Worm (Caenorhabditis elegans) whole organism, L2 larva: ENCODE results near the gene F38A5.6.
A peak's percentile ranks its signal among the peaks of the same experiment; 100 is the strongest.

Experiments used
- C34F6.9 ChIP-seq: fragments of 150-350 bp; optimal IDR thresholded peaks from 2 replicates; lab custom pipeline; 2014; ENCODE audit warnings: missing biosample characterization, missing genetic modification characterization
- R02D3.7 ChIP-seq: fragments of 150-350 bp; optimal IDR thresholded peaks from 2 replicates; lab custom pipeline; 2014; ENCODE audit warnings: missing biosample characterization, missing genetic modification characterization
- Y55F3AM.14 ChIP-seq: fragments of 200-800 bp; sonication (Bioruptor generic); optimal IDR thresholded peaks from 2 replicates; lab custom pipeline; 2018; ENCODE audit warnings: mild to moderate bottlenecking, missing genetic modification characterization, missing compliant biosample characterization
- ZK546.5 ChIP-seq: sonication (generic microtip); optimal IDR thresholded peaks from 2 replicates; lab custom pipeline; 2017; ENCODE audit warnings: missing biosample characterization, missing genetic modification characterization
- alr-1 ChIP-seq: fragments of 150-350 bp; optimal IDR thresholded peaks from 2 replicates; lab custom pipeline; 2014; ENCODE audit warnings: missing biosample characterization, missing genetic modification characterization
- aly-2 ChIP-seq: fragments of 150-350 bp; optimal IDR thresholded peaks from 2 replicates; lab custom pipeline; 2014; ENCODE audit warnings: missing biosample characterization, missing genetic modification characterization
- blmp-1 ChIP-seq: sonication (generic microtip); optimal IDR thresholded peaks from 2 replicates; lab custom pipeline; 2017; ENCODE audit warnings: missing genetic modification characterization, mild to moderate bottlenecking, missing compliant biosample characterization, antibody characterized with exemption, moderate library complexity; ENCODE audit not compliant: insufficient read depth
- ceh-82 ChIP-seq: fragments of 150-350 bp; optimal IDR thresholded peaks from 2 replicates; lab custom pipeline; 2014; ENCODE audit warnings: missing biosample characterization, missing genetic modification characterization
- crh-2 ChIP-seq: sonication (generic microtip); optimal IDR thresholded peaks from 2 replicates; lab custom pipeline; 2017; ENCODE audit warnings: missing biosample characterization, missing genetic modification characterization
- egl-27 ChIP-seq: sonication (generic microtip); optimal IDR thresholded peaks from 3 replicates; lab custom pipeline; 2017; ENCODE audit warnings: missing biosample characterization, missing genetic modification reagents, missing genetic modification characterization
- elt-1 ChIP-seq: fragments of 150-350 bp; optimal IDR thresholded peaks from 2 replicates; lab custom pipeline; 2014; ENCODE audit warnings: missing biosample characterization, missing genetic modification characterization
- elt-3 ChIP-seq: sonication (generic microtip); optimal IDR thresholded peaks from 2 replicates; lab custom pipeline; 2017; ENCODE audit warnings: missing biosample characterization, missing genetic modification characterization
- fos-1 ChIP-seq: fragments of 150-350 bp; optimal IDR thresholded peaks from 2 replicates; lab custom pipeline; 2014; ENCODE audit warnings: missing biosample characterization, missing genetic modification characterization
- gmeb-1 ChIP-seq: fragments of 150-350 bp; optimal IDR thresholded peaks from 2 replicates; lab custom pipeline; 2014; ENCODE audit warnings: missing biosample characterization, missing genetic modification characterization
- lin-11 ChIP-seq: fragments of 150-350 bp; sonication (generic microtip); optimal IDR thresholded peaks from 2 replicates; lab custom pipeline; 2014; ENCODE audit warnings: missing biosample characterization, missing genetic modification characterization, inconsistent platforms, mixed read lengths
- lsy-2 ChIP-seq, 2 experiments: fragments of 150-350 bp in 1 of 2; sonication (generic microtip) in 1 of 2; optimal IDR thresholded peaks; 2 replicates each; lab custom pipeline; 2014 to 2017; ENCODE audit warnings: missing biosample characterization in 2 of 2, missing genetic modification characterization in 2 of 2
- mab-5 ChIP-seq: fragments of 150-350 bp; optimal IDR thresholded peaks from 2 replicates; lab custom pipeline; 2014; ENCODE audit warnings: missing biosample characterization, missing genetic modification characterization
- mbf-1 ChIP-seq: sonication (generic microtip); optimal IDR thresholded peaks from 2 replicates; lab custom pipeline; 2017; ENCODE audit warnings: missing biosample characterization, missing genetic modification characterization
- nhr-10 ChIP-seq: sonication (generic microtip); optimal IDR thresholded peaks from 2 replicates; lab custom pipeline; 2017; ENCODE audit warnings: missing biosample characterization, missing genetic modification characterization
- nhr-11 ChIP-seq: fragments of 150-350 bp; optimal IDR thresholded peaks from 2 replicates; lab custom pipeline; 2014; ENCODE audit warnings: missing biosample characterization, missing genetic modification characterization
- nhr-12 ChIP-seq: fragments of 150-350 bp; optimal IDR thresholded peaks from 2 replicates; lab custom pipeline; 2014; ENCODE audit warnings: missing biosample characterization, missing genetic modification characterization
- nhr-129 ChIP-seq: fragments of 150-350 bp; optimal IDR thresholded peaks from 2 replicates; lab custom pipeline; 2014; ENCODE audit warnings: missing biosample characterization, missing genetic modification characterization
- nhr-25 ChIP-seq: fragments of 150-350 bp; sonication (generic microtip); optimal IDR thresholded peaks from 3 replicates; lab custom pipeline; 2014; ENCODE audit warnings: missing biosample characterization, missing genetic modification characterization
- nhr-77 ChIP-seq: fragments of 150-350 bp; optimal IDR thresholded peaks from 2 replicates; lab custom pipeline; 2014; ENCODE audit warnings: missing biosample characterization, missing genetic modification characterization
- peb-1 ChIP-seq: fragments of 150-350 bp; optimal IDR thresholded peaks from 2 replicates; lab custom pipeline; 2014; ENCODE audit warnings: missing biosample characterization, missing genetic modification characterization
- sem-4 ChIP-seq: fragments of 150-350 bp; optimal IDR thresholded peaks from 2 replicates; lab custom pipeline; 2014; ENCODE audit warnings: missing biosample characterization, missing genetic modification reagents, missing genetic modification characterization
- sma-9 ChIP-seq, 2 experiments: fragments of 150-350 bp in 1 of 2; sonication (generic microtip) in 1 of 2; optimal IDR thresholded peaks; 2 replicates each; lab custom pipeline; 2014 to 2016; ENCODE audit warnings: missing genetic modification characterization in 2 of 2, mild to moderate bottlenecking in 1 of 2, missing biosample characterization in 1 of 2, missing compliant biosample characterization in 1 of 2, missing genetic modification reagents in 1 of 2, moderate library complexity in 1 of 2
- unc-39 ChIP-seq: fragments of 150-350 bp; optimal IDR thresholded peaks from 2 replicates; lab custom pipeline; 2014; ENCODE audit warnings: missing biosample characterization, missing genetic modification characterization
- unc-55 ChIP-seq: fragments of 150-350 bp; sonication (generic microtip); optimal IDR thresholded peaks from 3 replicates; lab custom pipeline; 2014; ENCODE audit warnings: missing biosample characterization, missing genetic modification reagents, missing genetic modification characterization
- unc-62 ChIP-seq: fragments of 150-350 bp; optimal IDR thresholded peaks from 2 replicates; lab custom pipeline; 2014; ENCODE audit warnings: missing biosample characterization, missing genetic modification reagents, missing genetic modification characterization
- ztf-1 ChIP-seq: fragments of 200-800 bp; sonication (Bioruptor generic); conservative IDR thresholded peaks from 2 replicates; pipeline ENCODE4 v1.3.6; 2022; ENCODE audit warnings: missing genetic modification characterization, missing compliant biosample characterization
- ztf-4 ChIP-seq: fragments of 150-350 bp; optimal IDR thresholded peaks from 2 replicates; lab custom pipeline; 2014; ENCODE audit warnings: missing biosample characterization, missing genetic modification characterization

F38A5.6 gene

ce11 chrIV:6613296-6613695, 16.1 kb upstream of the F38A5.6 start, which contains the start of gene drh-1:
drh-1 (minus strand) TSS chrIV:6613353.
- TF ChIP-seq C34F6.9 (tag; lab: Kevin White, UChicago) (peak; percentile 51), elt-1 (tag; lab: Kevin White, UChicago) (no peak), nhr-77 (tag; lab: Kevin White, UChicago) (no peak), ceh-82 (tag; lab: Kevin White, UChicago) (no peak), mab-5 (tag; lab: Kevin White, UChicago) (no peak), lsy-2 (tag; optimal IDR thresholded peaks at IDR 0.05; lab: Kevin White, UChicago) (peak in 1 of 2 experiments; percentile 64)

- TF ChIP-seq ZK546.5, result no peak
- TF ChIP-seq fos-1 (tag; lab: Kevin White, UChicago), result peak; percentile 18
These were observed 9.9 kb upstream of the F38A5.6 start for ce11 chrIV:6607059-6607458.

- TF ChIP-seq egl-27 (no peak), nhr-25 (peak; percentile 17), C34F6.9 (tag; lab: Kevin White, UChicago) (peak; percentile 10), unc-62 (GFP tag; lab: Kevin White, UChicago) (no peak), gmeb-1 (tag; lab: Kevin White, UChicago) (no peak), alr-1 (tag; lab: Kevin White, UChicago) (no peak)
These were observed 9.4 kb upstream of the F38A5.6 start for ce11 chrIV:6606587-6606986.

- TF ChIP-seq alr-1 (tag; lab: Kevin White, UChicago) (no peak), sma-9 (GFP tag; optimal IDR thresholded peaks at IDR 0.05; lab: Kevin White, UChicago) (no peak), sma-9 (tag; optimal IDR thresholded peaks at IDR 0.05; lab: Kevin White, UChicago) (no peak), sem-4 (tag; lab: Kevin White, UChicago) (no peak), Y55F3AM.14 (no peak), aly-2 (tag; lab: Kevin White, UChicago) (no peak)
- TF ChIP-seq, all 48 proteins: peak for 0
These were observed 8.7 kb upstream of the F38A5.6 start, which contains the start of gene nstp-2 for ce11 chrIV:6605863-6606262. nstp-2 (minus strand) TSS chrIV:6606188.

- peak; percentile 15 for TF ChIP-seq sma-9 (GFP tag; optimal IDR thresholded peaks at IDR 0.05; lab: Kevin White, UChicago)
- no peak for TF ChIP-seq sma-9 (tag; optimal IDR thresholded peaks at IDR 0.05; lab: Kevin White, UChicago)
- TF ChIP-seq ZK546.5, result no peak
These were observed 6.4 kb upstream of the F38A5.6 start for ce11 chrIV:6603549-6603948.

ce11 chrIV:6602376-6602775, 5.2 kb upstream of the F38A5.6 start, which contains the start of gene F15B10.3:
F15B10.3 (plus strand) TSS chrIV:6602676.
- TF ChIP-seq nhr-10 (tag; lab: Kevin White, UChicago), result no peak
- no peak for TF ChIP-seq nhr-77 (tag; lab: Kevin White, UChicago)
- no peak for TF ChIP-seq ztf-1
- TF ChIP-seq R02D3.7 (tag; lab: Kevin White, UChicago), result no peak
- TF ChIP-seq nhr-12 (tag; lab: Kevin White, UChicago), result no peak
- no peak for TF ChIP-seq mbf-1 (tag; lab: Kevin White, UChicago)
- no peak for TF ChIP-seq nhr-11 (tag; lab: Kevin White, UChicago)
- TF ChIP-seq nhr-129 (tag; lab: Kevin White, UChicago), result no peak
- TF ChIP-seq blmp-1 (tag; lab: Kevin White, UChicago), result no peak
- TF ChIP-seq unc-39 (tag; lab: Kevin White, UChicago), result no peak
- TF ChIP-seq, all 48 proteins: peak for 0

ce11 chrIV:6601213-6601724, 4.1 kb upstream of the F38A5.6 start, which contains the start of gene sup-36:
sup-36 (plus strand) TSS chrIV:6601674.
- no peak for TF ChIP-seq peb-1 (tag; lab: Kevin White, UChicago)
- peak; percentile 62 for TF ChIP-seq nhr-129 (tag; lab: Kevin White, UChicago)
- TF ChIP-seq fos-1 (tag; lab: Kevin White, UChicago), result peak; percentile 47
- peak; percentile 51 for TF ChIP-seq C34F6.9 (tag; lab: Kevin White, UChicago)
- peak; percentile 74 for TF ChIP-seq unc-55
- TF ChIP-seq ztf-4 (tag; lab: Kevin White, UChicago), result no peak
- peak; percentile 12 for TF ChIP-seq crh-2 (tag; lab: Kevin White, UChicago)
- no peak for TF ChIP-seq egl-27
- TF ChIP-seq sem-4 (tag; lab: Kevin White, UChicago), result no peak
- TF ChIP-seq lin-11 (tag; lab: Kevin White, UChicago), result no peak
- TF ChIP-seq nhr-77 (tag; lab: Kevin White, UChicago), result no peak
- no peak for TF ChIP-seq elt-3 (tag; lab: Kevin White, UChicago)
- peak; percentile 18 for TF ChIP-seq sma-9 (GFP tag; optimal IDR thresholded peaks at IDR 0.05; lab: Kevin White, UChicago)
- no peak for TF ChIP-seq sma-9 (tag; optimal IDR thresholded peaks at IDR 0.05; lab: Kevin White, UChicago)
- no peak for TF ChIP-seq elt-1 (tag; lab: Kevin White, UChicago)
- TF ChIP-seq, all 48 proteins: peak for 6
